Worm (Caenorhabditis elegans): ENCODE results near the gene lpin-1.

The lpin-1 gene

DNA sequence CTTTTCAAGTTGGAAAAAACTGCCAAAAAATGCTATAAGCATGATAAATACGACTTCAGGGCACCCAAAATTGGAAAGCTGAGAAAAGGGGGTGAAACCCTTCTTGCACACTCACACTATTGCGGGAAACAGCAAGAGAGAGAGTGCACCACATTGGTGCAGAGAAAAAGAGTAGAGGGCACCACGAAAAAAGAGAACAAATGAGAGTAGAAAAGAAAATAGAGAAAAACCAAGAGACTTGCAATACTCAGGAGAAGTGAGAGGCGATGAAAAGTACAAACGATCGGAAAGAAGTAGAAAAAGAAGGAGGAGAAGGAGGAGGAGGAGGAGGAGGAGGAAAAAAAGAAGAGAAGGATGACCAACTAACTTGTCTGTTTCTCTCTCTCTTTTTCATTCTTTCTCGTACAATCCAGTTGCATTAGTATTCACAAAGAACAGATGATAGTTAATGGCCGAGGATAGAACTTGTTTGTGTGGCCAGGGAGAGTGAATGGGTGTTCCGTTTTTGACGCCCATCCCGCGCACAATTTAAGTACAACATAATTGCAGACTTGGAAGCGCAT is 1.4 kb upstream of the lpin-1 start (continued):
- TF ChIP-seq unc-130 (tag; optimal IDR thresholded peaks at IDR 0.05) (no peak), jun-1 (tag; optimal IDR thresholded peaks at IDR 0.05) (peak; percentile 67), grh-1 (GFP tag; IDR thresholded peaks at IDR 0.05) (peak; percentile 28; the same call in 1 of the 2 replicates), tlp-1 (tag; optimal IDR thresholded peaks at IDR 0.05) (no peak), ztf-4 (tag; optimal IDR thresholded peaks at IDR 0.05) (peak; percentile 32), hlh-17 (GFP tag; optimal IDR thresholded peaks at IDR 0.05; ENCODE audit: borderline replicate concordance) (no peak), fkh-10 (GFP tag; optimal IDR thresholded peaks at IDR 0.05) (peak; percentile 34), Y116A8C.19 (tag; optimal IDR thresholded peaks at IDR 0.05; ENCODE audit: borderline replicate concordance) (no peak), F16B12.6 (tag; optimal IDR thresholded peaks at IDR 0.05) (no peak), nhr-47 (tag; optimal IDR thresholded peaks at IDR 0.05) (peak; percentile 66), nhr-90 (tag; optimal IDR thresholded peaks at IDR 0.05; ENCODE audit: poor library complexity) (peak; percentile 38), elt-3 (tag; optimal IDR thresholded peaks at IDR 0.05) (no peak), vab-15 (tag; optimal IDR thresholded peaks at IDR 0.05) (no peak), ets-5 (GFP tag; IDR thresholded peaks at IDR 0.05) (no peak), nhr-237 (tag; optimal IDR thresholded peaks at IDR 0.05) (no peak), nhr-12 (tag; optimal IDR thresholded peaks at IDR 0.05) (no peak), C16A3.4 (tag; optimal IDR thresholded peaks at IDR 0.05) (peak; percentile 43), sox-4 (tag; optimal IDR thresholded peaks at IDR 0.05) (no peak), fos-1 (tag; optimal IDR thresholded peaks at IDR 0.05) (peak; percentile 76), hlh-4 (tag; optimal IDR thresholded peaks at IDR 0.05) (no peak), nhr-76 (tag; optimal IDR thresholded peaks at IDR 0.05) (no peak), mdl-1 (tag; optimal IDR thresholded peaks at IDR 0.05) (peak in 1 of 2 experiments; percentile 73), mef-2 (tag; optimal IDR thresholded peaks at IDR 0.05) (no peak), ztf-11 (tag; optimal IDR thresholded peaks at IDR 0.05) (no peak), efl-3 (GFP tag; optimal IDR thresholded peaks at IDR 0.05) (no peak), pax-3 (tag; optimal IDR thresholded peaks at IDR 0.05) (peak; percentile 71), egl-13 (tag; optimal IDR thresholded peaks at IDR 0.05) (peak; percentile 34), lin-14 (GFP tag; optimal IDR thresholded peaks at IDR 0.05) (peak; percentile 94), snu-23 (GFP tag; optimal IDR thresholded peaks at IDR 0.05) (peak; percentile 62), unc-30 (tag; optimal IDR thresholded peaks at IDR 0.05) (no peak), ceh-88 (GFP tag; IDR thresholded peaks at IDR 0.05) (no peak), unc-62 (GFP tag; optimal IDR thresholded peaks at IDR 0.05) (no peak)

DNA sequence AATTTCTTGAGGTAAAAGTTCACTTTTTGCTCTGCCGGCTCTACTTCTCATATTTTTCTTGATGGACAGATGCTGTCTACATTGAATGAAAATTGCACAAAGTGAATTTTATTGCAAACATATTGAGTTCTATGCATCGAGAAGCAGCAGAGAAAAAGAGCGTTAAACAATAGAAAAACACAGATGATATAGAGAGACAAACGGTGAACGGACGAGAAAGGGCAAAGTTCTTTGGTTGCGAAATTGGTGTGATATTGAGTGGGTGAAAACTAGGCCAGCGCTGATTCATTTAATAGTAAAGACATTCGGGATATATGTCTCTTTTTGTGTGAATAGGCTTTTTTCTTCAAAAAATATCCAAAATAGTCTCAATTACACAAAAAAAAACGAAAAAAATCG is 464 bp upstream of the lpin-1 start:
- TF ChIP-seq nhr-11 (tag; optimal IDR thresholded peaks at IDR 0.05): no peak
- peak; percentile 41 for TF ChIP-seq skn-1 (tag; optimal IDR thresholded peaks at IDR 0.05)
- TF ChIP-seq elt-2 (tag; optimal IDR thresholded peaks at IDR 0.05): no peak
- no peak for TF ChIP-seq C34B4.2 (tag; optimal IDR thresholded peaks at IDR 0.05)
- TF ChIP-seq efl-3 (GFP tag; optimal IDR thresholded peaks at IDR 0.05): no peak
- no peak for TF ChIP-seq lin-15B (tag; optimal IDR thresholded peaks at IDR 0.05)
- no peak for TF ChIP-seq nhr-47 (tag; optimal IDR thresholded peaks at IDR 0.05)
- TF ChIP-seq fkh-4 (tag; optimal IDR thresholded peaks at IDR 0.05; ENCODE audit: borderline replicate concordance): peak; percentile 15
- TF ChIP-seq zag-1 (tag; optimal IDR thresholded peaks at IDR 0.05): no peak
- TF ChIP-seq pqm-1 (tag; optimal IDR thresholded peaks at IDR 0.05): no peak
- TF ChIP-seq ceh-88 (GFP tag; IDR thresholded peaks at IDR 0.05): no peak
- no peak for TF ChIP-seq nhr-71 (tag; optimal IDR thresholded peaks at IDR 0.05)
- no peak for TF ChIP-seq unc-30 (tag; optimal IDR thresholded peaks at IDR 0.05)
- TF ChIP-seq F16B12.6 (tag; optimal IDR thresholded peaks at IDR 0.05): no peak
- TF ChIP-seq pag-3 (tag; optimal IDR thresholded peaks at IDR 0.05; ENCODE audit: borderline replicate concordance, insufficient read depth): no peak
- no peak for TF ChIP-seq tlp-1 (tag; optimal IDR thresholded peaks at IDR 0.05)
- TF ChIP-seq sox-4 (tag; optimal IDR thresholded peaks at IDR 0.05): no peak
- TF ChIP-seq dsc-1 (tag; optimal IDR thresholded peaks at IDR 0.05): peak; percentile 59
- no peak for TF ChIP-seq grh-1 (GFP tag; IDR thresholded peaks at IDR 0.05)
- TF ChIP-seq rnt-1 (tag; optimal IDR thresholded peaks at IDR 0.05): no peak
